Worm (Caenorhabditis elegans) whole organism, L3 larva: ENCODE data around the gene C18A11.2.
A peak's percentile ranks its signal among the peaks of the same experiment; 100 is the strongest.

Source experiments
- aly-2 ChIP-seq: fragments of 150-350 bp; optimal IDR thresholded peaks from 2 replicates; lab custom pipeline; 2014; ENCODE audit warnings: missing biosample characterization, missing genetic modification characterization
- ama-1 ChIP-seq: fragments of 150-350 bp; optimal IDR thresholded peaks from 2 replicates; lab custom pipeline; 2018
- egl-27 ChIP-seq: sonication (generic microtip); optimal IDR thresholded peaks from 4 replicates; lab custom pipeline; 2017; ENCODE audit warnings: missing biosample characterization, missing genetic modification reagents, missing genetic modification characterization
- elt-1 ChIP-seq: fragments of 150-350 bp; optimal IDR thresholded peaks from 2 replicates; lab custom pipeline; 2014; ENCODE audit warnings: missing biosample characterization, missing genetic modification characterization
- fkh-2 ChIP-seq: fragments of 150-350 bp; optimal IDR thresholded peaks from 2 replicates; lab custom pipeline; 2014; ENCODE audit warnings: missing biosample characterization, missing genetic modification reagents, missing genetic modification characterization
- nfya-1 ChIP-seq: sonication (generic microtip); optimal IDR thresholded peaks from 2 replicates; lab custom pipeline; 2017; ENCODE audit warnings: missing genetic modification characterization, mild to moderate bottlenecking, missing compliant biosample characterization, antibody characterized with exemption, moderate library complexity; ENCODE audit not compliant: insufficient read depth
- nhr-11 ChIP-seq: fragments of 150-350 bp; optimal IDR thresholded peaks from 2 replicates; lab custom pipeline; 2014; ENCODE audit warnings: missing biosample characterization, missing genetic modification characterization
- nhr-28 ChIP-seq: fragments of 150-350 bp; optimal IDR thresholded peaks from 2 replicates; lab custom pipeline; 2014; ENCODE audit warnings: missing biosample characterization, missing genetic modification characterization
- nhr-76 ChIP-seq: fragments of 150-350 bp; sonication (generic microtip); optimal IDR thresholded peaks from 5 replicates; lab custom pipeline; 2014; ENCODE audit warnings: missing biosample characterization, missing genetic modification characterization
- skn-1 ChIP-seq: fragments of 150-350 bp; optimal IDR thresholded peaks from 2 replicates; lab custom pipeline; 2014; ENCODE audit warnings: missing biosample characterization, missing genetic modification characterization
- snpc-4 ChIP-seq: fragments of 150-350 bp; optimal IDR thresholded peaks from 2 replicates; lab custom pipeline; 2014; ENCODE audit warnings: missing biosample characterization, missing genetic modification characterization
- tbx-2 ChIP-seq: sonication (generic microtip); optimal IDR thresholded peaks from 2 replicates; lab custom pipeline; 2016; ENCODE audit warnings: mild to moderate bottlenecking, missing genetic modification characterization, missing compliant biosample characterization
- unc-39 ChIP-seq: sonication (generic microtip); optimal IDR thresholded peaks from 4 replicates; lab custom pipeline; 2017; ENCODE audit warnings: missing biosample characterization, missing genetic modification characterization
- unc-62 ChIP-seq: fragments of 150-350 bp; sonication (generic microtip); optimal IDR thresholded peaks from 4 replicates; lab custom pipeline; 2014; ENCODE audit warnings: missing biosample characterization, missing genetic modification reagents, missing genetic modification characterization

ce11 chrX:8021609-8022008 lies 45.8 kb upstream of the C18A11.2 start:
- TF ChIP-seq fkh-2 (tag; lab: Kevin White, UChicago) (no peak), unc-62 (GFP tag; lab: Kevin White, UChicago) (peak; percentile 80), aly-2 (no peak), nhr-76 (tag; lab: Kevin White, UChicago) (no peak), snpc-4 (tag; lab: Kevin White, UChicago) (peak; percentile 34), ama-1 (lab: Kevin White, UChicago) (peak; percentile 49), skn-1 (tag; lab: Kevin White, UChicago) (no peak), unc-39 (tag; lab: Kevin White, UChicago) (no peak), elt-1 (no peak), nfya-1 (peak; percentile 89), nhr-11 (tag; lab: Kevin White, UChicago) (peak; percentile 61), nhr-28 (tag; lab: Kevin White, UChicago) (no peak), egl-27 (tag; lab: Kevin White, UChicago) (peak; percentile 9), tbx-2 (tag; lab: Kevin White, UChicago) (peak; percentile 40)
